Fruit fly (Drosophila melanogaster): ENCODE data around the gene D19A.

D19A gene

DNA sequence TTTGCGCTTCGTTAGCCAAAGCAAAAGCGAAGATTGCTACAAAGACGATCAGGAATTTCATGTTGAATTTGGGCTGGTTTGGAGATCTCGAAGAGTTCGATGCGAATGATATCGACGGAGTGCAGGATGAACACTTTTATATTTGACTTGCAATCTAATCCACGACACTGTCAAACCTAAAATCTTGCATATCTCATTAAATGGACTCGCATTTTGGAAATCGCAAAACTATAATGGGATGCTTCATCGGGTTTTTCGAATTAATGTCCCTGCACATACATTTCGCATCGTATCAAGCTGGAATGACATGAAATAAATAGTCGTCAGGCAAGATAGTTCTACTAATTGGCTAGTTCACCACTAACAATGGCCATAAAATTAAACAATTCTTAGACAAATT lies 50.9 kb downstream of the D19A start, which contains the start of gene Lcp65Ae:
Gene Lcp65Ae (minus strand): TSS at position 101 of the 400 bp plus-strand sequence.
- TF ChIP-seq Dif (GFP tag; optimal IDR thresholded peaks at IDR 0.05; ENCODE audit: partially characterized antibody) (no peak), woc (GFP tag; optimal IDR thresholded peaks at IDR 0.05) (no peak), rgr (GFP tag; optimal IDR thresholded peaks at IDR 0.05) (no peak), OdsH (GFP tag; optimal IDR thresholded peaks at IDR 0.05) (no peak), Hr78 (GFP tag; optimal IDR thresholded peaks at IDR 0.05) (no peak), foxo (GFP tag; optimal IDR thresholded peaks at IDR 0.05) (no peak), ey (GFP tag; optimal IDR thresholded peaks at IDR 0.05) (no peak), sage (GFP tag; optimal IDR thresholded peaks at IDR 0.05) (no peak), fru (GFP tag; optimal IDR thresholded peaks at IDR 0.05) (no peak), dmrt93B (GFP tag; optimal IDR thresholded peaks at IDR 0.05) (no peak), Myc (optimal IDR thresholded peaks at IDR 0.05) (no peak), CG32264 (GFP tag; optimal IDR thresholded peaks at IDR 0.05) (no peak), Hnf4 (GFP tag; optimal IDR thresholded peaks at IDR 0.05) (no peak)

DNA sequence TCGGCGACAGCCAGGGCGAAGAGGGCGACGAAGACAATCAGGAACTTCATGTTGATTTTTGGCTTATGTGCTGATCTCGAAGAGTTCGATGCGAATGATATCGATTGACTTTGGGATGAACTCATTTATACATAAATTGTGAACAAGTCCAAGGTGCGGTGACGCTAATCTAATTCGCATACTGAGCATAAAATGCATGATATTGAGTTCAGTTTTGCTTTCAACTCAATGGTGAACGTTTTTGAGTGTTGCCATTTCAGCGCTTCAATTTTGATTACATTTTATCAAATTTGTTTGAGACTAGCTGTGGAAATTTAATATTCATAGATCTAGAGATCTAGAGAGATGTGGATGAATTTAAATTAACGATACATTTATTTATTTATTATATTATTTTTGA lies 52.2 kb downstream of the D19A start, which contains the start of gene Lcp65Af:
Gene Lcp65Af (minus strand): TSS at position 101 of the 400 bp plus-strand sequence.
- no peak for TF ChIP-seq Rel (GFP tag; optimal IDR thresholded peaks at IDR 0.05)
- no peak for TF ChIP-seq Rel (tag; optimal IDR thresholded peaks at IDR 0.05)
